Worm (Caenorhabditis elegans): ENCODE data around the gene T10D4.14.
A peak's percentile ranks its signal among the peaks of the same experiment; 100 is the strongest.
"Not testable (repeated sequence)": the region's sequence is repeated elsewhere in the genome, so short reads cannot be mapped to it uniquely, and the experiment has no call there.

The T10D4.14 gene

ce11 chrII:3144552-3144951, 7.0 kb downstream of the T10D4.14 start, which contains the start of gene sri-43:
Gene sri-43 (minus strand): TSS chrII:3144652.
- not testable (repeated sequence) for TF ChIP-seq swsn-7 (tag; optimal IDR thresholded peaks at IDR 0.05); nhr-85 (tag); ztf-4 (tag; optimal IDR thresholded peaks at IDR 0.05)

- not testable (repeated sequence) for TF ChIP-seq nhr-12, lsy-2, snpc-4 (tag; optimal IDR thresholded peaks at IDR 0.05)
Measured at ce11 chrII:3142855-3143254, 8.7 kb downstream of the T10D4.14 start, which contains the start of gene sri-42. Gene sri-42 (minus strand): TSS chrII:3142955.

ce11 chrII:3137804-3138203, 13.7 kb downstream of the T10D4.14 start, which contains the start of gene sri-54:
Gene sri-54 (minus strand): TSS chrII:3137904.
- TF ChIP-seq pqm-1 (tag; optimal IDR thresholded peaks at IDR 0.05) = no peak
- TF ChIP-seq unc-62 (GFP tag; optimal IDR thresholded peaks at IDR 0.05) = no peak
- TF ChIP-seq efl-3 (GFP tag; optimal IDR thresholded peaks at IDR 0.05) = no peak
- no peak for TF ChIP-seq ces-1 (GFP tag; optimal IDR thresholded peaks at IDR 0.05)
- no peak for TF ChIP-seq nhr-77 (tag; optimal IDR thresholded peaks at IDR 0.05)
- TF ChIP-seq unc-98 (GFP tag; IDR thresholded peaks at IDR 0.05) = no peak
- TF ChIP-seq lir-3 (tag; optimal IDR thresholded peaks at IDR 0.05; ENCODE audit: poor library complexity) = no peak
- TF ChIP-seq rnt-1 (tag; optimal IDR thresholded peaks at IDR 0.05) = no peak
- no peak for TF ChIP-seq lin-35 (GFP tag; optimal IDR thresholded peaks at IDR 0.05)

- TF ChIP-seq nhr-19 (GFP tag; conservative IDR thresholded peaks at IDR 0.05) (no peak), grh-1 (GFP tag; IDR thresholded peaks at IDR 0.05) (no peak), vab-15 (tag; optimal IDR thresholded peaks at IDR 0.05) (no peak), mep-1 (tag; optimal IDR thresholded peaks at IDR 0.05) (no peak)
Measured at ce11 chrII:3135293-3135692, 16.2 kb downstream of the T10D4.14 start.

- TF ChIP-seq ceh-82 (tag; optimal IDR thresholded peaks at IDR 0.05) (no peak), mep-1 (tag; optimal IDR thresholded peaks at IDR 0.05) (peak; percentile 33), ceh-90 (tag; optimal IDR thresholded peaks at IDR 0.05) (no peak), nhr-85 (tag) (peak; percentile 77), nhr-19 (GFP tag; conservative IDR thresholded peaks at IDR 0.05) (no peak), snu-23 (GFP tag; optimal IDR thresholded peaks at IDR 0.05) (peak; percentile 44), mef-2 (tag; optimal IDR thresholded peaks at IDR 0.05) (no peak), ztf-11 (tag; optimal IDR thresholded peaks at IDR 0.05) (no peak), jun-1 (tag; optimal IDR thresholded peaks at IDR 0.05) (no peak), hlh-17 (GFP tag; optimal IDR thresholded peaks at IDR 0.05; ENCODE audit: borderline replicate concordance) (no peak), nhr-28 (tag; optimal IDR thresholded peaks at IDR 0.05) (no peak), lin-15B (tag; optimal IDR thresholded peaks at IDR 0.05) (no peak), ces-1 (GFP tag; optimal IDR thresholded peaks at IDR 0.05) (no peak), fkh-4 (tag; optimal IDR thresholded peaks at IDR 0.05; ENCODE audit: borderline replicate concordance) (no peak), Y116A8C.19 (tag; optimal IDR thresholded peaks at IDR 0.05; ENCODE audit: borderline replicate concordance) (no peak), nhr-84 (tag; optimal IDR thresholded peaks at IDR 0.05) (no peak), nhr-90 (tag; optimal IDR thresholded peaks at IDR 0.05; ENCODE audit: poor library complexity) (no peak), unc-86 (tag; optimal IDR thresholded peaks at IDR 0.05) (no peak), lin-14 (GFP tag; optimal IDR thresholded peaks at IDR 0.05) (no peak), C34B4.2 (tag; optimal IDR thresholded peaks at IDR 0.05) (no peak), ama-1 (optimal IDR thresholded peaks at IDR 0.05) (no peak), unc-130 (tag; optimal IDR thresholded peaks at IDR 0.05) (no peak), lir-3 (tag; optimal IDR thresholded peaks at IDR 0.05; ENCODE audit: poor library complexity) (no peak), lin-13 (GFP tag; optimal IDR thresholded peaks at IDR 0.05) (no peak), tbx-2 (tag; optimal IDR thresholded peaks at IDR 0.05) (no peak), efl-1 (optimal IDR thresholded peaks at IDR 0.05) (peak; percentile 56 to 68), efl-1 (GFP tag; optimal IDR thresholded peaks at IDR 0.05 in 1 of 2) (peak; percentile 14 to 92), unc-62 (GFP tag; optimal IDR thresholded peaks at IDR 0.05) (no peak), rnt-1 (tag; optimal IDR thresholded peaks at IDR 0.05) (peak; percentile 61), nhr-237 (tag; optimal IDR thresholded peaks at IDR 0.05) (no peak), tlp-1 (tag; optimal IDR thresholded peaks at IDR 0.05) (no peak), mdl-1 (tag; optimal IDR thresholded peaks at IDR 0.05) (peak in 1 of 2 experiments; percentile 16), lin-39 (tag; optimal IDR thresholded peaks at IDR 0.05) (no peak), nhr-12 (tag; optimal IDR thresholded peaks at IDR 0.05) (no peak), vab-15 (tag; optimal IDR thresholded peaks at IDR 0.05) (no peak)
Measured at ce11 chrII:3129007-3129406, 22.5 kb downstream of the T10D4.14 start, which contains the start of gene chil-24. Gene chil-24 (plus strand): TSS chrII:3129162.
